Worm (Caenorhabditis elegans) whole organism, L1 larva: ENCODE results near the gene ZK1320.9.

ENCODE experiments used
- C16A3.4 ChIP-seq: fragments of 150-350 bp; optimal IDR thresholded peaks from 2 replicates; lab custom pipeline; 2014; ENCODE audit warnings: missing biosample characterization, missing genetic modification characterization
- Y116A8C.19 ChIP-seq: sonication (generic microtip); optimal IDR thresholded peaks from 2 replicates; lab custom pipeline; 2016; ENCODE audit warnings: missing compliant biosample characterization, missing genetic modification characterization, borderline replicate concordance
- ama-1 ChIP-seq: fragments of 150-350 bp; optimal IDR thresholded peaks from 2 replicates; lab custom pipeline; 2014
- blmp-1 ChIP-seq: fragments of 150-350 bp; optimal IDR thresholded peaks from 2 replicates; lab custom pipeline; 2014; ENCODE audit warnings: missing biosample characterization, missing genetic modification characterization
- ceh-8 ChIP-seq: fragments of 200-800 bp; sonication (Bioruptor generic); optimal IDR thresholded peaks from 2 replicates; lab custom pipeline; 2018; ENCODE audit warnings: mild to moderate bottlenecking, missing genetic modification characterization, moderate library complexity, missing compliant biosample characterization
- ces-1 ChIP-seq: fragments of 150-350 bp; optimal IDR thresholded peaks from 2 replicates; lab custom pipeline; 2014; ENCODE audit warnings: missing biosample characterization, missing genetic modification reagents, missing genetic modification characterization
- dsc-1 ChIP-seq: sonication (generic microtip); optimal IDR thresholded peaks from 2 replicates; lab custom pipeline; 2016; ENCODE audit warnings: mild to moderate bottlenecking, missing genetic modification characterization, missing compliant biosample characterization
- efl-1 ChIP-seq, 4 experiments: fragments of 150-350 bp; optimal IDR thresholded peaks in 3 of 4; peaks in 1 of 4; 1 replicate in 1 of 4; 2 replicates in 3 of 4; lab custom pipeline; 2014; ENCODE audit warnings: missing biosample characterization in 2 of 4, missing genetic modification characterization in 2 of 4, missing genetic modification reagents in 2 of 4
- egl-27 ChIP-seq, 2 experiments: fragments of 150-350 bp in 1 of 2; sonication (generic microtip); optimal IDR thresholded peaks; 3 replicates each; lab custom pipeline; 2017 to 2018; ENCODE audit warnings: missing biosample characterization in 2 of 2, missing genetic modification characterization in 2 of 2, missing genetic modification reagents in 2 of 2
- elt-2 ChIP-seq: sonication (generic microtip); optimal IDR thresholded peaks from 2 replicates; lab custom pipeline; 2016; ENCODE audit warnings: missing genetic modification characterization, mild to moderate bottlenecking, inconsistent platforms, missing compliant biosample characterization, missing genetic modification reagents
- ets-5 ChIP-seq: fragments of 200-800 bp; sonication (Bioruptor generic); IDR thresholded peaks from 2 replicates; pipeline ENCODE4 v1.3.6; 2022; ENCODE audit warnings: missing genetic modification characterization, missing compliant biosample characterization
- fkh-10 ChIP-seq: sonication (generic microtip); optimal IDR thresholded peaks from 2 replicates; lab custom pipeline; 2017; ENCODE audit warnings: missing biosample characterization, missing genetic modification reagents, missing genetic modification characterization
- fkh-8 ChIP-seq: sonication (generic microtip); optimal IDR thresholded peaks from 2 replicates; lab custom pipeline; 2016; ENCODE audit warnings: mild to moderate bottlenecking, missing genetic modification characterization, missing compliant biosample characterization
- fos-1 ChIP-seq: fragments of 150-350 bp; optimal IDR thresholded peaks from 2 replicates; lab custom pipeline; 2014; ENCODE audit warnings: missing biosample characterization, missing genetic modification characterization
- hlh-17 ChIP-seq: fragments of 200-800 bp; sonication (Bioruptor generic); optimal IDR thresholded peaks from 2 replicates; lab custom pipeline; 2018; ENCODE audit warnings: missing genetic modification characterization, mild to moderate bottlenecking, missing compliant biosample characterization, moderate library complexity, borderline replicate concordance
- jun-1 ChIP-seq: fragments of 150-350 bp; optimal IDR thresholded peaks from 2 replicates; lab custom pipeline; 2014; ENCODE audit warnings: missing biosample characterization, missing genetic modification reagents, missing genetic modification characterization
- lin-14 ChIP-seq: fragments of 200-800 bp; sonication (Bioruptor generic); optimal IDR thresholded peaks from 2 replicates; lab custom pipeline; 2018; ENCODE audit warnings: mild to moderate bottlenecking, missing genetic modification characterization, moderate library complexity, missing compliant biosample characterization
- lin-15B ChIP-seq: fragments of 150-350 bp; sonication (generic microtip); optimal IDR thresholded peaks from 3 replicates; lab custom pipeline; 2014; ENCODE audit warnings: missing biosample characterization, missing genetic modification characterization
- lsy-2 ChIP-seq, 2 experiments: fragments of 150-350 bp; optimal IDR thresholded peaks; 2 replicates each; lab custom pipeline; 2014; ENCODE audit warnings: missing biosample characterization in 2 of 2, missing genetic modification characterization in 2 of 2
- mdl-1 ChIP-seq, 2 experiments: fragments of 150-350 bp; optimal IDR thresholded peaks; 2 replicates each; lab custom pipeline; 2014 to 2017; ENCODE audit warnings: missing biosample characterization in 2 of 2, missing genetic modification characterization in 2 of 2, inconsistent platforms in 1 of 2
- nhr-19 ChIP-seq: fragments of 200-800 bp; sonication (Bioruptor generic); conservative IDR thresholded peaks from 2 replicates; pipeline ENCODE4 v1.3.6; 2022; ENCODE audit warnings: missing genetic modification characterization, missing compliant biosample characterization
- nhr-20 ChIP-seq: sonication (generic microtip); optimal IDR thresholded peaks from 2 replicates; lab custom pipeline; 2016; ENCODE audit warnings: mild to moderate bottlenecking, missing genetic modification characterization, missing compliant biosample characterization
- nhr-76 ChIP-seq: sonication (generic microtip); optimal IDR thresholded peaks from 2 replicates; lab custom pipeline; 2017; ENCODE audit warnings: missing biosample characterization, missing genetic modification characterization
- nhr-84 ChIP-seq: sonication (generic microtip); optimal IDR thresholded peaks from 2 replicates; lab custom pipeline; 2017; ENCODE audit warnings: missing biosample characterization, missing genetic modification characterization
- rnt-1 ChIP-seq: sonication (generic microtip); optimal IDR thresholded peaks from 2 replicates; lab custom pipeline; 2016; ENCODE audit warnings: mild to moderate bottlenecking, missing genetic modification characterization, moderate library complexity, missing compliant biosample characterization
- sptf-1 ChIP-seq: fragments of 150-350 bp; optimal IDR thresholded peaks from 2 replicates; lab custom pipeline; 2014; ENCODE audit warnings: missing biosample characterization, missing genetic modification characterization
- swsn-7 ChIP-seq: sonication (generic microtip); optimal IDR thresholded peaks from 2 replicates; lab custom pipeline; 2016; ENCODE audit warnings: missing genetic modification characterization, missing compliant biosample characterization
- tlp-1 ChIP-seq: fragments of 150-350 bp; optimal IDR thresholded peaks from 2 replicates; lab custom pipeline; 2014; ENCODE audit warnings: missing biosample characterization, missing genetic modification characterization
- xbp-1 ChIP-seq: sonication (generic microtip); optimal IDR thresholded peaks from 2 replicates; lab custom pipeline; 2016; ENCODE audit warnings: missing genetic modification characterization, missing compliant biosample characterization
- zip-4 ChIP-seq: fragments of 200-800 bp; sonication (Bioruptor generic); optimal IDR thresholded peaks from 2 replicates; lab custom pipeline; 2018; ENCODE audit warnings: mild to moderate bottlenecking, missing genetic modification characterization, moderate library complexity, missing compliant biosample characterization

ZK1320.9 gene

ce11 chrII:9731810-9732209 lies 45.3 kb upstream of the ZK1320.9 start, which contains the start of gene mab-3:
TSS of gene mab-3 (plus strand) at chrII:9732137.
- TF ChIP-seq nhr-19 (GFP tag; lab: Robert Waterston, UW) = peak; percentile 34; the same call in 1 of the 2 replicates
- peak; percentile 61 for TF ChIP-seq lin-14 (GFP tag; lab: Kevin White, UChicago)
- TF ChIP-seq rnt-1 (tag; lab: Kevin White, UChicago) = peak; percentile 15

ce11 chrII:9729866-9730265 lies 43.4 kb upstream of the ZK1320.9 start:
- no peak for TF ChIP-seq efl-1 (optimal IDR thresholded peaks at IDR 0.05; lab: Kevin White, UChicago)
- peak in 1 of 2 experiments; percentile 12 for TF ChIP-seq efl-1 (GFP tag; optimal IDR thresholded peaks at IDR 0.05 in 1 of 2; lab: Kevin White, UChicago)
- TF ChIP-seq nhr-76 (tag; lab: Kevin White, UChicago) = no peak
- TF ChIP-seq lin-14 (GFP tag; lab: Kevin White, UChicago) = peak; percentile 46

- TF ChIP-seq nhr-19 (GFP tag; lab: Robert Waterston, UW) (no peak), elt-2 (tag; lab: Kevin White, UChicago) (no peak), fos-1 (no peak), tlp-1 (tag; lab: Kevin White, UChicago) (no peak), ceh-8 (GFP tag; lab: Kevin White, UChicago) (no peak), blmp-1 (peak; percentile 74), lin-14 (GFP tag; lab: Kevin White, UChicago) (peak; percentile 13)
These were observed 42.7 kb upstream of the ZK1320.9 start for ce11 chrII:9729196-9729595.

ce11 chrII:9728506-9728905 lies 42.0 kb upstream of the ZK1320.9 start:
- TF ChIP-seq fkh-10 (GFP tag; lab: Kevin White, UChicago) (peak; percentile 92), C16A3.4 (tag; lab: Kevin White, UChicago) (no peak), lin-14 (GFP tag; lab: Kevin White, UChicago) (peak; percentile 19)

- TF ChIP-seq rnt-1 (tag; lab: Kevin White, UChicago) (peak; percentile 55), sptf-1 (tag; lab: Kevin White, UChicago) (no peak), lin-15B (tag; lab: Kevin White, UChicago) (no peak), fkh-10 (GFP tag; lab: Kevin White, UChicago) (no peak), dsc-1 (tag; lab: Kevin White, UChicago) (peak; percentile 64), fos-1 (no peak), lsy-2 (tag; optimal IDR thresholded peaks at IDR 0.05; lab: Kevin White, UChicago) (peak in 1 of 2 experiments; percentile 8), Y116A8C.19 (tag; lab: Kevin White, UChicago) (no peak), lin-14 (GFP tag; lab: Kevin White, UChicago) (peak; percentile 81), jun-1 (tag; lab: Kevin White, UChicago) (no peak)
- TF ChIP-seq, all 84 proteins: peak for 4
These were observed 40.7 kb upstream of the ZK1320.9 start for ce11 chrII:9727192-9727699.

- TF ChIP-seq xbp-1 (tag; lab: Kevin White, UChicago) (no peak), rnt-1 (tag; lab: Kevin White, UChicago) (no peak), blmp-1 (peak; percentile 84), swsn-7 (tag; lab: Kevin White, UChicago) (no peak), nhr-20 (tag; lab: Kevin White, UChicago) (no peak)
These were observed 38.5 kb upstream of the ZK1320.9 start for ce11 chrII:9725056-9725455.

- TF ChIP-seq nhr-84 (tag; lab: Kevin White, UChicago) = no peak
- no peak for TF ChIP-seq fkh-10 (GFP tag; lab: Kevin White, UChicago)
- no peak for TF ChIP-seq efl-1 (optimal IDR thresholded peaks at IDR 0.05; lab: Kevin White, UChicago)
- TF ChIP-seq efl-1 (GFP tag; optimal IDR thresholded peaks at IDR 0.05 in 1 of 2; lab: Kevin White, UChicago) = no peak
- TF ChIP-seq fkh-8 (tag; lab: Kevin White, UChicago) = no peak
- TF ChIP-seq egl-27 (tag; optimal IDR thresholded peaks at IDR 0.05; lab: Kevin White, UChicago) = no peak
- TF ChIP-seq lin-15B (tag; lab: Kevin White, UChicago) = no peak
- no peak for TF ChIP-seq zip-4 (GFP tag; lab: Kevin White, UChicago)
- TF ChIP-seq tlp-1 (tag; lab: Kevin White, UChicago) = no peak
- no peak for TF ChIP-seq elt-2 (tag; lab: Kevin White, UChicago)
- TF ChIP-seq hlh-17 (GFP tag; lab: Kevin White, UChicago) = no peak
- no peak for TF ChIP-seq swsn-7 (tag; lab: Kevin White, UChicago)
- no peak for TF ChIP-seq ces-1 (GFP tag; lab: Kevin White, UChicago)
- no peak for TF ChIP-seq mdl-1 (tag; optimal IDR thresholded peaks at IDR 0.05; lab: Kevin White, UChicago)
- TF ChIP-seq ets-5 (GFP tag; lab: Robert Waterston, UW) = no peak
- TF ChIP-seq nhr-76 (tag; lab: Kevin White, UChicago) = no peak
- TF ChIP-seq ama-1 (lab: Kevin White, UChicago) = no peak
These were observed 38.0 kb upstream of the ZK1320.9 start, which contains the start of gene cutl-2 for ce11 chrII:9724464-9724863. TSS of gene cutl-2 (minus strand) at chrII:9724673.
